Worm (Caenorhabditis elegans): ENCODE measurements around the gene cyn-10.

cyn-10 gene

ce11 chrII:6863652-6864051, 49.5 kb downstream of the cyn-10 start, which contains the start of gene aff-1:
aff-1 (minus strand) TSS chrII:6863752.
- TF ChIP-seq cog-1 (tag; optimal IDR thresholded peaks at IDR 0.05) (no peak), T22C8.4 (GFP tag; IDR thresholded peaks at IDR 0.05) (0 out of 2 replicates have a peak, but pooled peaks have one; percentile 20), tab-1 (GFP tag; IDR thresholded peaks at IDR 0.05) (no peak), klf-2 (GFP tag; conservative IDR thresholded peaks at IDR 0.05) (no peak)

Data from whole organism, midembryonic.